Fruit fly (Drosophila melanogaster): ENCODE measurements around the gene CG32264.

Gene CG32264

dm6 chr3L:3772284-3772987 is 33.8 kb downstream of the CG32264 start (continued):
- TF ChIP-seq Atf6 (GFP tag; IDR thresholded peaks at IDR 0.05) (0 out of 2 replicates have a peak, but pooled peaks have one; percentile 29), Scr (GFP tag; IDR thresholded peaks at IDR 0.05; ENCODE audit: partially characterized antibody) (peak; percentile 50), CG12391 (tag; optimal IDR thresholded peaks at IDR 0.05) (peak; percentile 44), zen2 (GFP tag; IDR thresholded peaks at IDR 0.05; ENCODE audit: partially characterized antibody) (no peak), mam (GFP tag; optimal IDR thresholded peaks at IDR 0.05) (peak; percentile 18), CG1529 (GFP tag; optimal IDR thresholded peaks at IDR 0.05) (no peak), lilli (GFP tag; optimal IDR thresholded peaks at IDR 0.05) (peak; percentile 47), CG1603 (tag; optimal IDR thresholded peaks at IDR 0.05) (peak; percentile 21), unc-4 (GFP tag; IDR thresholded peaks at IDR 0.05; ENCODE audit: partially characterized antibody) (peak; percentile 46; the same call in 1 of the 2 replicates), CG7372 (GFP tag; IDR thresholded peaks at IDR 0.05) (no peak), fu2 (GFP tag; optimal IDR thresholded peaks at IDR 0.05) (no peak), ab (GFP tag; optimal IDR thresholded peaks at IDR 0.05) (no peak), CG34422 (GFP tag; IDR thresholded peaks at IDR 0.05) (peak; percentile 43; the same call in 1 of the 3 replicates), CG14014 (GFP tag; IDR thresholded peaks at IDR 0.05) (peak; percentile 60; the same call in 1 of the 2 replicates), CG2889 (GFP tag; IDR thresholded peaks at IDR 0.05) (0 out of 3 replicates have a peak, but pooled peaks have one; percentile 9), fd3F (GFP tag; optimal IDR thresholded peaks at IDR 0.05) (peak; percentile 19), sens (GFP tag) (peak; percentile 69), CG31441 (GFP tag; IDR thresholded peaks at IDR 0.05) (no peak), lola (GFP tag; optimal IDR thresholded peaks at IDR 0.05) (no peak), pho (GFP tag; optimal IDR thresholded peaks at IDR 0.05) (peak; percentile 9), Dip3 (GFP tag; optimal IDR thresholded peaks at IDR 0.05) (no peak), pzg (GFP tag; optimal IDR thresholded peaks at IDR 0.05) (no peak), CG33557 (GFP tag; optimal IDR thresholded peaks at IDR 0.05) (no peak), Dll (GFP tag; IDR thresholded peaks at IDR 0.05; ENCODE audit: partially characterized antibody) (peak; percentile 60; the same call in 2 of the 4 replicates), bab2 (GFP tag; optimal IDR thresholded peaks at IDR 0.05) (peak; percentile 22), lab (GFP tag; optimal IDR thresholded peaks at IDR 0.05) (peak; percentile 20), CG7556 (GFP tag; optimal IDR thresholded peaks at IDR 0.05) (peak; percentile 9), CG8281 (tag; optimal IDR thresholded peaks at IDR 0.05) (no peak), CG8290 (GFP tag; optimal IDR thresholded peaks at IDR 0.05) (no peak), CG8290 (tag; optimal IDR thresholded peaks at IDR 0.05) (peak in 1 of 2 experiments; percentile 56), HLH3B (GFP tag; IDR thresholded peaks at IDR 0.05) (0 out of 2 replicates have a peak, but pooled peaks have one; percentile 13), Sry-δ (GFP tag; optimal IDR thresholded peaks at IDR 0.05) (peak; percentile 5), danr (GFP tag; IDR thresholded peaks at IDR 0.05) (no peak), CG17385 (GFP tag; optimal IDR thresholded peaks at IDR 0.05) (peak; percentile 33), Oli (tag; optimal IDR thresholded peaks at IDR 0.05) (no peak), Drgx (GFP tag; IDR thresholded peaks at IDR 0.05) (peak; percentile 45), Ada2b (GFP tag; IDR thresholded peaks at IDR 0.05) (peak; percentile 46; the same call in 1 of the 2 replicates), ems (GFP tag; optimal IDR thresholded peaks at IDR 0.05) (no peak), Dad (GFP tag; optimal IDR thresholded peaks at IDR 0.05) (no peak), Chrac-16 (GFP tag; optimal IDR thresholded peaks at IDR 0.05) (no peak), CG14050 (GFP tag; IDR thresholded peaks at IDR 0.05) (no peak), C15 (GFP tag; IDR thresholded peaks at IDR 0.05) (0 out of 3 replicates have a peak, but pooled peaks have one; percentile 18), CG15269 (tag; optimal IDR thresholded peaks at IDR 0.05) (peak; percentile 67), maf-S (GFP tag; optimal IDR thresholded peaks at IDR 0.05) (no peak), CG34376 (GFP tag; optimal IDR thresholded peaks at IDR 0.05) (no peak), CG12299 (tag; optimal IDR thresholded peaks at IDR 0.05) (peak; percentile 16), CG2712 (tag; optimal IDR thresholded peaks at IDR 0.05) (no peak), CG3847 (GFP tag; IDR thresholded peaks at IDR 0.05) (peak; percentile 28; the same call in 1 of the 2 replicates), HmgZ (tag; optimal IDR thresholded peaks at IDR 0.05) (peak; percentile 29)
